Worm (Caenorhabditis elegans) whole organism, late embryonic: Measurements from ENCODE around the gene idpb-2.
A peak's percentile ranks its signal among the peaks of the same experiment; 100 is the strongest.

Experiments
- C08G9.2 ChIP-seq: sonication (generic microtip); optimal IDR thresholded peaks from 2 replicates; lab custom pipeline; 2016; ENCODE audit warnings: mild to moderate bottlenecking, missing genetic modification characterization, moderate library complexity, missing compliant biosample characterization
- C38D4.7 ChIP-seq: fragments of 200-800 bp; sonication (Bioruptor generic); optimal IDR thresholded peaks from 2 replicates; lab custom pipeline; 2018; ENCODE audit warnings: mild to moderate bottlenecking, missing genetic modification characterization, moderate library complexity, missing compliant biosample characterization
- F13H6.1 ChIP-seq: sonication (generic microtip); optimal IDR thresholded peaks from 2 replicates; lab custom pipeline; 2016; ENCODE audit warnings: missing genetic modification characterization, missing compliant biosample characterization
- T23F11.4 ChIP-seq: fragments of 200-800 bp; sonication (Bioruptor generic); optimal IDR thresholded peaks from 2 replicates; lab custom pipeline; 2018; ENCODE audit warnings: mild to moderate bottlenecking, missing genetic modification characterization, missing compliant biosample characterization
- Y22D7AL.16 ChIP-seq: sonication (generic microtip); optimal IDR thresholded peaks from 2 replicates; lab custom pipeline; 2016; ENCODE audit warnings: missing genetic modification characterization, missing compliant biosample characterization
- ahr-1 ChIP-seq: sonication (generic microtip); optimal IDR thresholded peaks from 2 replicates; lab custom pipeline; 2016; ENCODE audit warnings: missing genetic modification characterization, missing compliant biosample characterization
- ama-1 ChIP-seq: fragments of 150-350 bp; optimal IDR thresholded peaks from 2 replicates; lab custom pipeline; 2014
- ceh-18 ChIP-seq: sonication (generic microtip); optimal IDR thresholded peaks from 2 replicates; lab custom pipeline; 2016; ENCODE audit warnings: missing genetic modification characterization, missing compliant biosample characterization
- ceh-22 ChIP-seq: sonication (generic microtip); optimal IDR thresholded peaks from 2 replicates; lab custom pipeline; 2017; ENCODE audit warnings: missing biosample characterization, missing genetic modification characterization
- ceh-24 ChIP-seq: sonication (generic microtip); optimal IDR thresholded peaks from 2 replicates; lab custom pipeline; 2016; ENCODE audit warnings: mild to moderate bottlenecking, missing genetic modification characterization, missing compliant biosample characterization
- ceh-31 ChIP-seq: sonication (generic microtip); optimal IDR thresholded peaks from 2 replicates; lab custom pipeline; 2016; ENCODE audit warnings: missing genetic modification characterization, missing compliant biosample characterization
- ceh-34 ChIP-seq: sonication (generic microtip); optimal IDR thresholded peaks from 2 replicates; lab custom pipeline; 2016; ENCODE audit warnings: mild to moderate bottlenecking, missing genetic modification characterization, missing compliant biosample characterization
- ceh-45 ChIP-seq: fragments of 200-800 bp; sonication (Bioruptor generic); IDR thresholded peaks from 2 replicates; pipeline ENCODE4 v1.3.6; 2022; ENCODE audit warnings: missing genetic modification reagents, missing genetic modification characterization, missing compliant biosample characterization
- ceh-48 ChIP-seq: sonication (generic microtip); optimal IDR thresholded peaks from 2 replicates; lab custom pipeline; 2016; ENCODE audit warnings: missing genetic modification characterization, inconsistent platforms, missing compliant biosample characterization
- ceh-6 ChIP-seq: fragments of 200-800 bp; sonication (Bioruptor generic); optimal IDR thresholded peaks from 2 replicates; lab custom pipeline; 2018; ENCODE audit warnings: mild to moderate bottlenecking, missing genetic modification characterization, missing compliant biosample characterization
- ceh-9 ChIP-seq: sonication (generic microtip); optimal IDR thresholded peaks from 2 replicates; lab custom pipeline; 2016; ENCODE audit warnings: mild to moderate bottlenecking, missing genetic modification characterization, inconsistent platforms, missing compliant biosample characterization
- elt-2 ChIP-seq: sonication (generic microtip); optimal IDR thresholded peaks from 2 replicates; lab custom pipeline; 2016; ENCODE audit warnings: missing genetic modification reagents, missing genetic modification characterization, missing compliant biosample characterization
- ets-4 ChIP-seq: sonication (generic microtip); optimal IDR thresholded peaks from 2 replicates; lab custom pipeline; 2016; ENCODE audit warnings: missing genetic modification characterization, missing compliant biosample characterization
- gmeb-2 ChIP-seq: sonication (generic microtip); optimal IDR thresholded peaks from 2 replicates; lab custom pipeline; 2016; ENCODE audit warnings: missing genetic modification characterization, inconsistent platforms, missing compliant biosample characterization
- hlh-15 ChIP-seq: sonication (generic microtip); optimal IDR thresholded peaks from 2 replicates; lab custom pipeline; 2016; ENCODE audit warnings: missing genetic modification characterization, missing compliant biosample characterization
- hlh-30 ChIP-seq: sonication (generic microtip); optimal IDR thresholded peaks from 2 replicates; lab custom pipeline; 2017; ENCODE audit warnings: antibody characterized with exemption, missing genetic modification characterization, missing compliant biosample characterization; ENCODE audit not compliant: insufficient read depth
- hlh-6 ChIP-seq: sonication (generic microtip); optimal IDR thresholded peaks from 2 replicates; lab custom pipeline; 2016; ENCODE audit warnings: missing genotype, missing genetic modification characterization, missing compliant biosample characterization
- hlh-8 ChIP-seq: sonication (generic microtip); optimal IDR thresholded peaks from 2 replicates; lab custom pipeline; 2016; ENCODE audit warnings: missing genotype, missing genetic modification characterization, missing compliant biosample characterization
- lin-11 ChIP-seq: fragments of 200-800 bp; sonication (Bioruptor generic); optimal IDR thresholded peaks from 2 replicates; lab custom pipeline; 2018; ENCODE audit warnings: mild to moderate bottlenecking, missing genetic modification characterization, missing compliant biosample characterization
- madf-2 ChIP-seq: sonication (generic microtip); optimal IDR thresholded peaks from 2 replicates; lab custom pipeline; 2017; ENCODE audit warnings: missing genetic modification characterization, missing compliant biosample characterization
- mec-3 ChIP-seq: sonication (generic microtip); optimal IDR thresholded peaks from 2 replicates; lab custom pipeline; 2016; ENCODE audit warnings: borderline replicate concordance, missing genetic modification characterization, missing compliant biosample characterization
- odd-2 ChIP-seq: sonication (generic microtip); optimal IDR thresholded peaks from 2 replicates; lab custom pipeline; 2017; ENCODE audit warnings: antibody characterized with exemption, mild to moderate bottlenecking, missing genetic modification characterization, missing compliant biosample characterization
- pag-3 ChIP-seq: sonication (generic microtip); optimal IDR thresholded peaks from 2 replicates; lab custom pipeline; 2016; ENCODE audit warnings: missing compliant biosample characterization, missing genetic modification characterization, borderline replicate concordance
- pax-1 ChIP-seq: fragments of 150-350 bp; optimal IDR thresholded peaks from 2 replicates; lab custom pipeline; 2014; ENCODE audit warnings: missing biosample characterization, missing genetic modification characterization
- pha-2 ChIP-seq: sonication (generic microtip); optimal IDR thresholded peaks from 2 replicates; lab custom pipeline; 2017; ENCODE audit warnings: mild to moderate bottlenecking, missing genetic modification characterization, missing compliant biosample characterization
- pqm-1 ChIP-seq: sonication (generic microtip); optimal IDR thresholded peaks from 2 replicates; lab custom pipeline; 2016; ENCODE audit warnings: missing genetic modification characterization, missing compliant biosample characterization
- pros-1 ChIP-seq: fragments of 150-350 bp; optimal IDR thresholded peaks from 2 replicates; lab custom pipeline; 2014; ENCODE audit warnings: missing biosample characterization, missing genetic modification reagents, missing genetic modification characterization
- ref-2 ChIP-seq: sonication (generic microtip); optimal IDR thresholded peaks from 2 replicates; lab custom pipeline; 2016; ENCODE audit warnings: missing genetic modification characterization, missing compliant biosample characterization
- sox-2 ChIP-seq: fragments of 200-800 bp; sonication (Bioruptor generic); IDR thresholded peaks from 2 replicates; pipeline ENCODE4 v1.3.6; 2022; ENCODE audit warnings: missing genetic modification reagents, missing genetic modification characterization, missing compliant biosample characterization
- sox-4 ChIP-seq: sonication (generic microtip); optimal IDR thresholded peaks from 2 replicates; lab custom pipeline; 2017; ENCODE audit warnings: mild to moderate bottlenecking, missing genetic modification characterization, inconsistent platforms, missing compliant biosample characterization
- ttx-3 ChIP-seq: sonication (generic microtip); optimal IDR thresholded peaks from 2 replicates; lab custom pipeline; 2016; ENCODE audit warnings: missing genetic modification reagents, missing genetic modification characterization, missing compliant biosample characterization
- unc-42 ChIP-seq: sonication (generic microtip); optimal IDR thresholded peaks from 2 replicates; lab custom pipeline; 2016; ENCODE audit warnings: missing genotype, missing genetic modification characterization, missing compliant biosample characterization
- unc-55 ChIP-seq: sonication (generic microtip); optimal IDR thresholded peaks from 2 replicates; lab custom pipeline; 2017; ENCODE audit warnings: missing biosample characterization, missing genetic modification reagents, missing genetic modification characterization
- zip-5 ChIP-seq: sonication (generic microtip); optimal IDR thresholded peaks from 2 replicates; lab custom pipeline; 2016; ENCODE audit warnings: missing genetic modification characterization, missing compliant biosample characterization

idpb-2 gene

ce11 chrII:5091640-5092243, 22.3 kb upstream of the idpb-2 start, which contains the start of gene pld-1:
Gene pld-1 (minus strand): TSS chrII:5091690.
- TF ChIP-seq ama-1 (lab: Kevin White, UChicago) (no peak), C38D4.7 (GFP tag; lab: Kevin White, UChicago) (no peak)

- TF ChIP-seq ceh-9 (tag; lab: Kevin White, UChicago) (no peak), unc-55 (GFP tag; lab: Kevin White, UChicago) (no peak), ets-4 (no peak), hlh-15 (tag; lab: Kevin White, UChicago) (no peak), ceh-18 (no peak), pha-2 (tag; lab: Kevin White, UChicago) (no peak), ama-1 (lab: Kevin White, UChicago) (no peak), madf-2 (tag; lab: Kevin White, UChicago) (no peak), hlh-30 (tag; lab: Kevin White, UChicago) (no peak), pros-1 (tag; lab: Kevin White, UChicago) (no peak), gmeb-2 (no peak), T23F11.4 (no peak), pag-3 (tag; lab: Kevin White, UChicago) (no peak), sox-2 (GFP tag; lab: Robert Waterston, UW) (no peak)
Observed at ce11 chrII:5086143-5086542, 16.7 kb upstream of the idpb-2 start.

- TF ChIP-seq unc-42 (no peak), mec-3 (tag; lab: Kevin White, UChicago) (no peak), F13H6.1 (no peak)
Observed at ce11 chrII:5085450-5085849, 16.0 kb upstream of the idpb-2 start, which contains the start of gene txt-9. Gene txt-9 (plus strand): TSS chrII:5085785.

DNA sequence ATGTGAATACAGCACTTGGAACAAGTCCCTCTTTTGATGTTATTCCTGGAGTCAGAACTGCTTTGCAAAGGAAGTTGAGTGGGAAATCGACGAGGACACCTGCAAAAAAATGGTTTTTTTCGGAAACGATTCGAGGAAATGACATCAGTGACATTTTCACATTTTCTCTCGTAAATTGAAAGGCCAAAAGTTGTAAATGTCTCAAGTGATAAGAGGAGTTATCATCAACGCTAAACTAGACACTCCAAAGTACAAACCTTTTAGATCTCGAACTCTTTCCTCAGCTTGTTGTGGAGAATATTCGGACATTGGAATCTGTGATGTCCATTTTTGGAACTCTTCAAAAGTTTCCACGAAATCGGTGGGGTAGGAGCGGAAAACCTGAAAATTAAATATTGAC, 14.8 kb upstream of the idpb-2 start:
- TF ChIP-seq ceh-34 (tag; lab: Kevin White, UChicago) (no peak), elt-2 (tag; lab: Kevin White, UChicago) (peak; percentile 49)

ce11 chrII:5083341-5083740, 13.9 kb upstream of the idpb-2 start, which contains the start of gene C04G6.4:
Gene C04G6.4 (minus strand): TSS chrII:5083441.
- TF ChIP-seq pqm-1 (tag; lab: Kevin White, UChicago) (no peak), zip-5 (no peak), ceh-22 (tag; lab: Kevin White, UChicago) (no peak), ceh-6 (GFP tag; lab: Kevin White, UChicago) (no peak), mec-3 (tag; lab: Kevin White, UChicago) (no peak), hlh-15 (tag; lab: Kevin White, UChicago) (no peak), pros-1 (tag; lab: Kevin White, UChicago) (no peak), hlh-6 (tag; lab: Kevin White, UChicago) (no peak), ceh-31 (no peak), hlh-8 (no peak), odd-2 (tag; lab: Kevin White, UChicago) (no peak), ceh-45 (GFP tag; lab: Robert Waterston, UW) (no peak), F13H6.1 (no peak), unc-55 (GFP tag; lab: Kevin White, UChicago) (no peak), ama-1 (lab: Kevin White, UChicago) (no peak)

- TF ChIP-seq C08G9.2 (tag; lab: Kevin White, UChicago) (no peak), sox-4 (no peak), hlh-30 (tag; lab: Kevin White, UChicago) (peak; percentile 52), ceh-9 (tag; lab: Kevin White, UChicago) (no peak), ceh-34 (tag; lab: Kevin White, UChicago) (no peak), lin-11 (tag; lab: Kevin White, UChicago) (no peak), unc-55 (GFP tag; lab: Kevin White, UChicago) (peak; percentile 41), pros-1 (tag; lab: Kevin White, UChicago) (no peak), ceh-24 (tag; lab: Kevin White, UChicago) (no peak), ahr-1 (tag; lab: Kevin White, UChicago) (no peak), ceh-31 (no peak), ceh-48 (peak; percentile 25), ttx-3 (tag; lab: Kevin White, UChicago) (no peak), unc-42 (peak; percentile 65), F13H6.1 (no peak), ref-2 (tag; lab: Kevin White, UChicago) (no peak), pax-1 (tag; lab: Kevin White, UChicago) (peak; percentile 86), elt-2 (tag; lab: Kevin White, UChicago) (no peak), Y22D7AL.16 (tag; lab: Kevin White, UChicago) (no peak)
Observed at ce11 chrII:5081124-5081913, 11.9 kb upstream of the idpb-2 start, which contains the start of gene dsh-2. Gene dsh-2 (minus strand): TSS chrII:5081174.
